Worm (Caenorhabditis elegans) whole organism, late embryonic: ENCODE data around the gene mip-2.

Experiments used
- C38D4.7 ChIP-seq: fragments of 200-800 bp; sonication (Bioruptor generic); optimal IDR thresholded peaks from 2 replicates; lab custom pipeline; 2018; ENCODE audit warnings: mild to moderate bottlenecking, missing genetic modification characterization, moderate library complexity, missing compliant biosample characterization
- K02D7.2 ChIP-seq: sonication (generic microtip); optimal IDR thresholded peaks from 2 replicates; lab custom pipeline; 2017; ENCODE audit warnings: mild to moderate bottlenecking, missing genetic modification characterization, missing compliant biosample characterization
- K09A11.1 ChIP-seq: sonication (generic microtip); optimal IDR thresholded peaks from 2 replicates; lab custom pipeline; 2017; ENCODE audit warnings: antibody characterized with exemption, mild to moderate bottlenecking, missing genetic modification characterization, missing compliant biosample characterization; ENCODE audit not compliant: insufficient read depth
- ahr-1 ChIP-seq: sonication (generic microtip); optimal IDR thresholded peaks from 2 replicates; lab custom pipeline; 2016; ENCODE audit warnings: missing genetic modification characterization, missing compliant biosample characterization
- ama-1 ChIP-seq: fragments of 150-350 bp; optimal IDR thresholded peaks from 2 replicates; lab custom pipeline; 2014
- ceh-18 ChIP-seq: sonication (generic microtip); optimal IDR thresholded peaks from 2 replicates; lab custom pipeline; 2016; ENCODE audit warnings: missing genetic modification characterization, missing compliant biosample characterization
- ceh-22 ChIP-seq: sonication (generic microtip); optimal IDR thresholded peaks from 2 replicates; lab custom pipeline; 2017; ENCODE audit warnings: missing biosample characterization, missing genetic modification characterization
- ceh-24 ChIP-seq: sonication (generic microtip); optimal IDR thresholded peaks from 2 replicates; lab custom pipeline; 2016; ENCODE audit warnings: mild to moderate bottlenecking, missing genetic modification characterization, missing compliant biosample characterization
- ceh-34 ChIP-seq: sonication (generic microtip); optimal IDR thresholded peaks from 2 replicates; lab custom pipeline; 2016; ENCODE audit warnings: mild to moderate bottlenecking, missing genetic modification characterization, missing compliant biosample characterization
- ceh-6 ChIP-seq: fragments of 200-800 bp; sonication (Bioruptor generic); optimal IDR thresholded peaks from 2 replicates; lab custom pipeline; 2018; ENCODE audit warnings: mild to moderate bottlenecking, missing genetic modification characterization, missing compliant biosample characterization
- dmd-4 ChIP-seq: sonication (generic microtip); optimal IDR thresholded peaks from 2 replicates; lab custom pipeline; 2016; ENCODE audit warnings: borderline replicate concordance, missing genetic modification characterization, missing compliant biosample characterization
- dve-1 ChIP-seq: sonication (generic microtip); optimal IDR thresholded peaks from 2 replicates; lab custom pipeline; 2017; ENCODE audit warnings: antibody characterized with exemption, mild to moderate bottlenecking, missing genetic modification characterization, missing compliant biosample characterization
- elt-2 ChIP-seq: sonication (generic microtip); optimal IDR thresholded peaks from 2 replicates; lab custom pipeline; 2016; ENCODE audit warnings: missing genetic modification reagents, missing genetic modification characterization, missing compliant biosample characterization
- fax-1 ChIP-seq: sonication (generic microtip); optimal IDR thresholded peaks from 2 replicates; lab custom pipeline; 2016; ENCODE audit warnings: missing genotype, missing genetic modification characterization, missing compliant biosample characterization
- fkh-10 ChIP-seq: fragments of 150-350 bp; optimal IDR thresholded peaks from 2 replicates; lab custom pipeline; 2014; ENCODE audit warnings: missing biosample characterization, missing genetic modification reagents, missing genetic modification characterization
- gmeb-2 ChIP-seq: sonication (generic microtip); optimal IDR thresholded peaks from 2 replicates; lab custom pipeline; 2016; ENCODE audit warnings: missing genetic modification characterization, inconsistent platforms, missing compliant biosample characterization
- hlh-13 ChIP-seq: fragments of 200-800 bp; sonication (Bioruptor generic); optimal IDR thresholded peaks from 2 replicates; lab custom pipeline; 2018; ENCODE audit warnings: mild to moderate bottlenecking, missing genetic modification characterization, missing compliant biosample characterization
- hlh-30 ChIP-seq: sonication (generic microtip); optimal IDR thresholded peaks from 2 replicates; lab custom pipeline; 2017; ENCODE audit warnings: antibody characterized with exemption, missing genetic modification characterization, missing compliant biosample characterization; ENCODE audit not compliant: insufficient read depth
- hlh-8 ChIP-seq: sonication (generic microtip); optimal IDR thresholded peaks from 2 replicates; lab custom pipeline; 2016; ENCODE audit warnings: missing genotype, missing genetic modification characterization, missing compliant biosample characterization
- mec-3 ChIP-seq: sonication (generic microtip); optimal IDR thresholded peaks from 2 replicates; lab custom pipeline; 2016; ENCODE audit warnings: borderline replicate concordance, missing genetic modification characterization, missing compliant biosample characterization
- nfya-1 ChIP-seq: sonication (generic microtip); optimal IDR thresholded peaks from 2 replicates; lab custom pipeline; 2017; ENCODE audit warnings: missing genetic modification characterization, mild to moderate bottlenecking, missing compliant biosample characterization, antibody characterized with exemption, moderate library complexity
- npax-4 ChIP-seq: sonication (generic microtip); optimal IDR thresholded peaks from 2 replicates; lab custom pipeline; 2016; ENCODE audit warnings: missing genetic modification characterization, missing compliant biosample characterization
- pax-1 ChIP-seq: fragments of 150-350 bp; optimal IDR thresholded peaks from 2 replicates; lab custom pipeline; 2014; ENCODE audit warnings: missing biosample characterization, missing genetic modification characterization
- pha-2 ChIP-seq: sonication (generic microtip); optimal IDR thresholded peaks from 2 replicates; lab custom pipeline; 2017; ENCODE audit warnings: mild to moderate bottlenecking, missing genetic modification characterization, missing compliant biosample characterization
- pha-4 ChIP-seq: fragments of 150-350 bp; optimal IDR thresholded peaks from 2 replicates; lab custom pipeline; 2018; ENCODE audit warnings: missing biosample characterization, missing genetic modification reagents, missing genetic modification characterization
- pqm-1 ChIP-seq: sonication (generic microtip); optimal IDR thresholded peaks from 2 replicates; lab custom pipeline; 2016; ENCODE audit warnings: missing genetic modification characterization, missing compliant biosample characterization
- pros-1 ChIP-seq: fragments of 150-350 bp; optimal IDR thresholded peaks from 2 replicates; lab custom pipeline; 2014; ENCODE audit warnings: missing biosample characterization, missing genetic modification reagents, missing genetic modification characterization
- sdc-2 ChIP-seq: sonication (generic microtip); optimal IDR thresholded peaks from 2 replicates; lab custom pipeline; 2016; ENCODE audit warnings: missing genotype, missing genetic modification characterization, missing compliant biosample characterization
- syd-9 ChIP-seq: sonication (generic microtip); optimal IDR thresholded peaks from 2 replicates; lab custom pipeline; 2016; ENCODE audit warnings: mild to moderate bottlenecking, missing genetic modification characterization, moderate library complexity, missing compliant biosample characterization
- ttx-3 ChIP-seq: sonication (generic microtip); optimal IDR thresholded peaks from 2 replicates; lab custom pipeline; 2016; ENCODE audit warnings: missing genetic modification reagents, missing genetic modification characterization, missing compliant biosample characterization
- unc-3 ChIP-seq, 2 experiments: fragments of 200-800 bp in 1 of 2; sonication (Bioruptor generic) in 1 of 2; sonication (generic microtip) in 1 of 2; conservative IDR thresholded peaks in 1 of 2; optimal IDR thresholded peaks in 1 of 2; 2 replicates each; pipeline versions ENCODE4 v1.3.6 to Lab custom; 2016 to 2022; ENCODE audit warnings: missing compliant biosample characterization in 2 of 2, missing genetic modification characterization in 2 of 2, missing genetic modification reagents in 1 of 2
- unc-42 ChIP-seq: sonication (generic microtip); optimal IDR thresholded peaks from 2 replicates; lab custom pipeline; 2016; ENCODE audit warnings: missing genotype, missing genetic modification characterization, missing compliant biosample characterization
- unc-86 ChIP-seq: sonication (generic microtip); optimal IDR thresholded peaks from 2 replicates; lab custom pipeline; 2016; ENCODE audit warnings: missing genetic modification characterization, missing compliant biosample characterization
- ztf-16 ChIP-seq: sonication (generic microtip); optimal IDR thresholded peaks from 2 replicates; lab custom pipeline; 2017; ENCODE audit warnings: missing genetic modification characterization, missing compliant biosample characterization

Gene mip-2

ce11 chrV:13655202-13655764 is 16.5 kb downstream of the mip-2 start (continued):
- TF ChIP-seq pha-4 (tag; lab: Kevin White, UChicago) (no peak), fax-1 (tag; lab: Kevin White, UChicago) (no peak), K09A11.1 (peak; percentile 5), ceh-24 (tag; lab: Kevin White, UChicago) (no peak), syd-9 (tag; lab: Kevin White, UChicago) (no peak), ceh-34 (tag; lab: Kevin White, UChicago) (peak; percentile 55), pqm-1 (tag; lab: Kevin White, UChicago) (no peak), unc-42 (tag; lab: Kevin White, UChicago) (peak; percentile 59), npax-4 (tag; lab: Kevin White, UChicago) (no peak), C38D4.7 (GFP tag; lab: Kevin White, UChicago) (no peak), ztf-16 (tag; lab: Kevin White, UChicago) (no peak), hlh-8 (tag; lab: Kevin White, UChicago) (no peak), hlh-13 (GFP tag; lab: Kevin White, UChicago) (no peak), dve-1 (peak; percentile 21), ceh-22 (tag; lab: Kevin White, UChicago) (no peak), ahr-1 (tag; lab: Kevin White, UChicago) (no peak)

ce11 chrV:13654394-13654792 is 17.4 kb downstream of the mip-2 start:
- TF ChIP-seq pax-1 (no peak), ceh-18 (tag; lab: Kevin White, UChicago) (no peak), hlh-30 (tag; lab: Kevin White, UChicago) (no peak), gmeb-2 (tag; lab: Kevin White, UChicago) (no peak), dmd-4 (tag; lab: Kevin White, UChicago) (no peak), ama-1 (no peak), fax-1 (tag; lab: Kevin White, UChicago) (no peak), fkh-10 (GFP tag; lab: Kevin White, UChicago) (no peak), ttx-3 (tag; lab: Kevin White, UChicago) (no peak), mec-3 (tag; lab: Kevin White, UChicago) (no peak), K02D7.2 (tag; lab: Kevin White, UChicago) (no peak), K09A11.1 (no peak), npax-4 (tag; lab: Kevin White, UChicago) (no peak), pros-1 (tag; lab: Kevin White, UChicago) (no peak), unc-3 (GFP tag; conservative IDR thresholded peaks at IDR 0.05; lab: Robert Waterston, UW) (no peak), unc-3 (tag; optimal IDR thresholded peaks at IDR 0.05; lab: Kevin White, UChicago) (no peak), syd-9 (tag; lab: Kevin White, UChicago) (no peak), hlh-13 (GFP tag; lab: Kevin White, UChicago) (no peak), ceh-22 (tag; lab: Kevin White, UChicago) (no peak)

DNA sequence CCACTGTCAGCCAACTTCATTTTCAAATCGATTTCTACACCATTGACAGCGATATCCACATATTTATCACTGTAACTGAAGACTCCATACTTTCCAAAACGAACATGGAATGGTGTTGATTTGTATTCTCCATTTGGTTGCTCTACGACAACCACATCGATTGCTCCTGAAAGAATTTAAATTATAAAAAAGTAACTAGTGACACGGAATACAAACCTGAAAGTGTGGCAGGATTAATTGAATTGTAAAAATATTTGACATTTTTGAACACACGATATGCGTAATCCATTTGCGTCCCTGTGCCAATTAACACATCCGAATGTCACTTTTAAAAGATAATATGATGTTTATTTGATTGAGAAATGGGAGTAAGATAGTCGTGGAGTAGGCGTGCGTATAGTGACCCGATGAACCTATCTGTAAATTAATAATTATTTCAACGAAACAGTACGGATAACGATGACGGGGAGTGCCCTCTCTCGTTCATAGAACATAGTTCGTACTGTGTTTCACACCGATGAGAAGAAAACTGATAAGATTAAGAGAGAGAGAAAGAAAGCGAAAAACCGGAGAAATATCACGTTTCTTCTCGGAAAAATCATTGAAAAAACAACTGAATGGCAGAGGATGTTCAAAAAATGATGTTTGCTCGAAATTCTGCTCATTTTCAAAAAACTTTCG is 17.9 kb downstream of the mip-2 start, which contains the start of gene lpin-1:
lpin-1 (minus strand) TSS at position 417 of the 681 bp plus-strand sequence.
- TF ChIP-seq ama-1 (no peak), unc-86 (tag; lab: Kevin White, UChicago) (no peak), ttx-3 (tag; lab: Kevin White, UChicago) (no peak), K02D7.2 (tag; lab: Kevin White, UChicago) (no peak)

ce11 chrV:13652322-13652721 is 19.4 kb downstream of the mip-2 start:
- TF ChIP-seq nfya-1 (no peak), ceh-6 (GFP tag; lab: Kevin White, UChicago) (no peak), elt-2 (tag; lab: Kevin White, UChicago) (no peak), pha-2 (tag; lab: Kevin White, UChicago) (no peak), K09A11.1 (no peak), sdc-2 (tag; lab: Kevin White, UChicago) (no peak), ahr-1 (tag; lab: Kevin White, UChicago) (no peak)
- TF ChIP-seq, all 69 proteins: peak for 0
